Worm (Caenorhabditis elegans) whole organism, L4 larva: ENCODE data around the gene cpsf-1.

Experiments used
- F10B5.3 ChIP-seq: sonication (generic microtip); optimal IDR thresholded peaks from 2 replicates; lab custom pipeline; 2016; ENCODE audit warnings: mild to moderate bottlenecking, missing genetic modification characterization, missing compliant biosample characterization
- F37D6.2 ChIP-seq: sonication (generic microtip); optimal IDR thresholded peaks from 2 replicates; lab custom pipeline; 2016; ENCODE audit warnings: mild to moderate bottlenecking, missing genetic modification characterization, missing compliant biosample characterization
- R02D3.7 ChIP-seq: fragments of 150-350 bp; sonication (generic microtip); optimal IDR thresholded peaks from 3 replicates; lab custom pipeline; 2014; ENCODE audit warnings: missing biosample characterization, missing genetic modification characterization
- T26A8.4 ChIP-seq: fragments of 200-800 bp; sonication (Bioruptor generic); IDR thresholded peaks from 2 replicates; pipeline ENCODE4 v1.3.6; 2022; ENCODE audit warnings: missing genetic modification characterization, missing compliant biosample characterization
- Y105C5A.15 ChIP-seq: fragments of 200-800 bp; sonication (Bioruptor generic); IDR thresholded peaks from 2 replicates; pipeline ENCODE4 v1.3.6; 2022; ENCODE audit warnings: missing genetic modification characterization, missing compliant biosample characterization
- ZK337.2 ChIP-seq: fragments of 200-800 bp; sonication (Bioruptor generic); IDR thresholded peaks from 2 replicates; pipeline ENCODE4 v1.3.6; 2022; ENCODE audit warnings: missing genetic modification reagents, missing genetic modification characterization, missing compliant biosample characterization
- aha-1 ChIP-seq: fragments of 150-350 bp; peaks from one replicate; lab custom pipeline; 2014; ENCODE audit warnings: missing biosample characterization, missing genetic modification characterization
- attf-4 ChIP-seq: sonication (generic microtip); optimal IDR thresholded peaks from 3 replicates; lab custom pipeline; 2017; ENCODE audit warnings: missing biosample characterization, missing genetic modification characterization
- ceh-20 ChIP-seq: fragments of 200-800 bp; sonication (Bioruptor generic); IDR thresholded peaks from 2 replicates; pipeline ENCODE4 v1.3.6; 2022; ENCODE audit warnings: missing genetic modification reagents, missing genetic modification characterization, missing compliant biosample characterization
- ceh-28 ChIP-seq: fragments of 150-350 bp; optimal IDR thresholded peaks from 2 replicates; lab custom pipeline; 2014; ENCODE audit warnings: missing biosample characterization, missing genetic modification reagents, missing genetic modification characterization
- ceh-62 ChIP-seq: sonication (generic microtip); optimal IDR thresholded peaks from 2 replicates; lab custom pipeline; 2017; ENCODE audit warnings: missing biosample characterization, missing genetic modification characterization
- ctbp-1 ChIP-seq: fragments of 200-800 bp; sonication (Bioruptor generic); IDR thresholded peaks from 2 replicates; pipeline ENCODE4 v1.3.6; 2022; ENCODE audit warnings: missing genetic modification reagents, missing genetic modification characterization, missing compliant biosample characterization
- daf-12 ChIP-seq: fragments of 150-350 bp; optimal IDR thresholded peaks from 2 replicates; lab custom pipeline; 2014; ENCODE audit warnings: missing biosample characterization, missing genetic modification reagents, missing genetic modification characterization
- daf-16 ChIP-seq, 3 experiments: sonication (generic microtip); optimal IDR thresholded peaks; 2 replicates each; lab custom pipeline; 2016 to 2017; ENCODE audit warnings: missing genetic modification characterization in 3 of 3, missing genetic modification reagents in 3 of 3, mild to moderate bottlenecking in 2 of 3, missing compliant biosample characterization in 2 of 3, missing biosample characterization in 1 of 3, moderate library complexity in 1 of 3
- daf-19 ChIP-seq: fragments of 200-800 bp; sonication (Bioruptor generic); conservative IDR thresholded peaks from 2 replicates; pipeline ENCODE4 v1.3.6; 2022; ENCODE audit warnings: missing genetic modification characterization, missing compliant biosample characterization
- dmd-9 ChIP-seq: fragments of 200-800 bp; sonication (Bioruptor generic); IDR thresholded peaks from 2 replicates; pipeline ENCODE4 v1.3.6; 2022; ENCODE audit warnings: missing genetic modification reagents, missing genetic modification characterization, missing compliant biosample characterization
- dpl-1 ChIP-seq: fragments of 150-350 bp; optimal IDR thresholded peaks from 2 replicates; lab custom pipeline; 2014; ENCODE audit warnings: missing biosample characterization, missing genetic modification reagents, missing genetic modification characterization
- dve-1 ChIP-seq: sonication (generic microtip); optimal IDR thresholded peaks from 2 replicates; lab custom pipeline; 2017; ENCODE audit warnings: antibody characterized with exemption, mild to moderate bottlenecking, missing genetic modification characterization, missing compliant biosample characterization; ENCODE audit not compliant: insufficient read depth
- egl-27 ChIP-seq: sonication (generic microtip); optimal IDR thresholded peaks from 3 replicates; lab custom pipeline; 2017; ENCODE audit warnings: missing biosample characterization, missing genetic modification reagents, missing genetic modification characterization
- fkh-10 ChIP-seq: fragments of 150-350 bp; optimal IDR thresholded peaks from 2 replicates; lab custom pipeline; 2014; ENCODE audit warnings: missing biosample characterization, missing genetic modification reagents, missing genetic modification characterization
- hif-1 ChIP-seq, 2 experiments: sonication (generic microtip); optimal IDR thresholded peaks; 2 replicates each; lab custom pipeline; 2016 to 2017; ENCODE audit warnings: missing compliant biosample characterization in 2 of 2, missing genetic modification characterization in 2 of 2, missing genetic modification reagents in 2 of 2, missing genotype in 2 of 2, mild to moderate bottlenecking in 1 of 2
- hlh-11 ChIP-seq: fragments of 200-800 bp; sonication (Bioruptor generic); optimal IDR thresholded peaks from 2 replicates; lab custom pipeline; 2018; ENCODE audit warnings: mild to moderate bottlenecking, missing genetic modification characterization, missing compliant biosample characterization
- hlh-30 ChIP-seq: sonication (generic microtip); optimal IDR thresholded peaks from 2 replicates; lab custom pipeline; 2017; ENCODE audit warnings: antibody characterized with exemption, mild to moderate bottlenecking, missing genetic modification characterization, missing compliant biosample characterization; ENCODE audit not compliant: insufficient read depth
- hmg-1.1 ChIP-seq: fragments of 200-800 bp; sonication (Bioruptor generic); IDR thresholded peaks from 2 replicates; pipeline ENCODE4 v1.3.6; 2022; ENCODE audit warnings: missing genetic modification reagents, missing genetic modification characterization, missing compliant biosample characterization
- lin-13 ChIP-seq: fragments of 150-350 bp; optimal IDR thresholded peaks from 2 replicates; lab custom pipeline; 2014; ENCODE audit warnings: missing biosample characterization, missing genetic modification reagents, missing genetic modification characterization
- lin-15B ChIP-seq: fragments of 150-350 bp; sonication (generic microtip); optimal IDR thresholded peaks from 3 replicates; lab custom pipeline; 2014; ENCODE audit warnings: missing biosample characterization, missing genetic modification characterization
- lin-38 ChIP-seq: fragments of 200-800 bp; sonication (Bioruptor generic); IDR thresholded peaks from 2 replicates; pipeline ENCODE4 v1.3.6; 2022; ENCODE audit warnings: missing genetic modification reagents, missing genetic modification characterization, missing compliant biosample characterization
- lsy-2 ChIP-seq, 2 experiments: fragments of 150-350 bp in 1 of 2; sonication (generic microtip) in 1 of 2; optimal IDR thresholded peaks; 2 replicates each; lab custom pipeline; 2014 to 2017; ENCODE audit warnings: missing biosample characterization in 2 of 2, missing genetic modification characterization in 2 of 2
- madf-9 ChIP-seq: fragments of 200-800 bp; sonication (Bioruptor generic); conservative IDR thresholded peaks from 2 replicates; pipeline ENCODE4 v1.3.6; 2022; ENCODE audit warnings: missing genetic modification reagents, missing genetic modification characterization, missing compliant biosample characterization
- mes-2 ChIP-seq: sonication (generic microtip); optimal IDR thresholded peaks from 2 replicates; lab custom pipeline; 2016; ENCODE audit warnings: missing genotype, mild to moderate bottlenecking, missing genetic modification characterization, missing compliant biosample characterization; ENCODE audit not compliant: poor library complexity, severe bottlenecking
- nhr-28 ChIP-seq: fragments of 150-350 bp; optimal IDR thresholded peaks from 2 replicates; lab custom pipeline; 2014; ENCODE audit warnings: missing biosample characterization, missing genetic modification characterization
- nhr-41 ChIP-seq: fragments of 200-800 bp; sonication (Bioruptor generic); IDR thresholded peaks from 2 replicates; pipeline ENCODE4 v1.3.6; 2022; ENCODE audit warnings: missing genetic modification reagents, missing genetic modification characterization, missing compliant biosample characterization
- nhr-48 ChIP-seq: sonication (generic microtip); optimal IDR thresholded peaks from 2 replicates; lab custom pipeline; 2016; ENCODE audit warnings: mild to moderate bottlenecking, missing genetic modification characterization, missing compliant biosample characterization
- nhr-77 ChIP-seq: fragments of 150-350 bp; optimal IDR thresholded peaks from 2 replicates; lab custom pipeline; 2014; ENCODE audit warnings: missing biosample characterization, missing genetic modification characterization
- saeg-2 ChIP-seq: fragments of 200-800 bp; sonication (Bioruptor generic); IDR thresholded peaks from 2 replicates; pipeline ENCODE4 v1.3.6; 2022; ENCODE audit warnings: missing genetic modification reagents, missing genetic modification characterization, missing compliant biosample characterization
- sdz-12 ChIP-seq: fragments of 200-800 bp; sonication (Bioruptor generic); optimal IDR thresholded peaks from 2 replicates; lab custom pipeline; 2018; ENCODE audit warnings: mild to moderate bottlenecking, missing genetic modification characterization, missing compliant biosample characterization
- set-16 ChIP-seq: fragments of 200-800 bp; sonication (Bioruptor generic); IDR thresholded peaks from 2 replicates; pipeline ENCODE4 v1.3.6; 2022; ENCODE audit warnings: missing genetic modification reagents, missing genetic modification characterization, missing compliant biosample characterization
- spr-1 ChIP-seq: sonication (generic microtip); optimal IDR thresholded peaks from 2 replicates; lab custom pipeline; 2016; ENCODE audit warnings: mild to moderate bottlenecking, missing genetic modification characterization, missing compliant biosample characterization
- spr-3 ChIP-seq: fragments of 200-800 bp; sonication (Bioruptor generic); optimal IDR thresholded peaks from 2 replicates; lab custom pipeline; 2018; ENCODE audit warnings: mild to moderate bottlenecking, missing genetic modification characterization, missing compliant biosample characterization
- tra-1 ChIP-seq: fragments of 200-800 bp; sonication (Bioruptor generic); IDR thresholded peaks from 2 replicates; pipeline ENCODE4 v1.3.6; 2022; ENCODE audit warnings: missing genetic modification reagents, missing genetic modification characterization, missing compliant biosample characterization
- unc-130 ChIP-seq: sonication (generic microtip); optimal IDR thresholded peaks from 2 replicates; lab custom pipeline; 2016; ENCODE audit warnings: missing genetic modification reagents, missing genetic modification characterization, missing compliant biosample characterization
- unc-62 ChIP-seq, 3 experiments: fragments of 150-350 bp in 1 of 3; sonication (generic microtip); optimal IDR thresholded peaks in 2 of 3; peaks in 1 of 3; 1 replicate in 1 of 3; 2 replicates in 2 of 3; lab custom pipeline; 2014 to 2017; ENCODE audit warnings: missing biosample characterization in 3 of 3, missing genetic modification characterization in 3 of 3, missing genetic modification reagents in 3 of 3, missing genotype in 1 of 3
- zag-1 ChIP-seq: fragments of 150-350 bp; optimal IDR thresholded peaks from 2 replicates; lab custom pipeline; 2014; ENCODE audit warnings: missing biosample characterization, missing genetic modification characterization

Gene cpsf-1

DNA sequence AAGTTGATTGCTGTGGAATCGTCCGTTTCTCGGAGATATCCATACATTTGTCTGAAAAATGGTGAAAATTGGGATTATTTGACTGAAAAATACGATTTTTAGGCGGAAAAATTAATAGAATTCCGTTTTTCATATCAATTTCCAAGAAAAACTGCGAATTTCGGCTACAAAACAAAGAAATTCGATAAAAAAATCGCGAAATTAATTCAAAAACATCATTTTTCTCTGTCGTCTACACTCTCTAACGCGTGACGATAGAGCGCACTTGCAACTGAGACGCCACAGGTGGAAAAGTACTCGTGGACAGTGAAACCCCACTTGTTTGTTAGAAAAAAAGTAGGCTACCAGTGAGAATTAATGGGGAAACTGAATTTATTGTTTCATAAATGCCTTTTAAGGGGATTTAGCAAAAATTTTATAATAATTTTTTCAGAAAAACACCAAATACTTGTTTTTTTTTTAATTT lies at the start of gene cpsf-1 (continued):
- TF ChIP-seq ZK337.2 (peak; percentile 64), ceh-62 (tag; lab: Kevin White, UChicago) (no peak), ceh-28 (tag; lab: Kevin White, UChicago) (no peak), sdz-12 (no peak), nhr-41 (GFP tag; lab: Robert Waterston, UW) (no peak), dpl-1 (GFP tag; lab: Kevin White, UChicago) (peak; percentile 74), lin-13 (GFP tag; lab: Kevin White, UChicago) (peak; percentile 85), egl-27 (tag; lab: Kevin White, UChicago) (no peak), set-16 (GFP tag; lab: Robert Waterston, UW) (no peak), hlh-30 (tag; lab: Kevin White, UChicago) (peak; percentile 68), nhr-48 (tag; lab: Kevin White, UChicago) (no peak), hmg-1.1 (peak; percentile 70), hlh-11 (tag; lab: Kevin White, UChicago) (no peak), lsy-2 (tag; optimal IDR thresholded peaks at IDR 0.05; lab: Kevin White, UChicago) (peak; percentile 51 to 90), F10B5.3 (no peak), ctbp-1 (GFP tag; lab: Robert Waterston, UW) (no peak), tra-1 (GFP tag; lab: Robert Waterston, UW) (no peak), madf-9 (GFP tag; lab: Robert Waterston, UW) (no peak), attf-4 (no peak), daf-19 (GFP tag; lab: Robert Waterston, UW) (no peak), nhr-28 (peak; percentile 86), T26A8.4 (no peak), unc-62 (GFP tag; optimal IDR thresholded peaks at IDR 0.05 in 1 of 2; lab: Kevin White, UChicago) (peak in 1 of 2 experiments; percentile 66), unc-62 (tag; optimal IDR thresholded peaks at IDR 0.05; lab: Kevin White, UChicago) (no peak), ceh-20 (0 out of 2 replicates have a peak, but pooled peaks have one; percentile 11), spr-3 (GFP tag; lab: Kevin White, UChicago) (no peak), dmd-9 (no peak), lin-15B (tag; lab: Kevin White, UChicago) (peak; percentile 78), dve-1 (tag; lab: Kevin White, UChicago) (no peak), hif-1 (tag; optimal IDR thresholded peaks at IDR 0.05; lab: Kevin White, UChicago) (no peak), spr-1 (tag; lab: Kevin White, UChicago) (no peak), R02D3.7 (tag; lab: Kevin White, UChicago) (no peak), zag-1 (tag; lab: Kevin White, UChicago) (no peak), Y105C5A.15 (GFP tag; lab: Robert Waterston, UW) (no peak), lin-38 (GFP tag; lab: Robert Waterston, UW) (peak; percentile 98), mes-2 (tag; lab: Kevin White, UChicago) (peak; percentile 98), fkh-10 (peak; percentile 41), daf-12 (tag; lab: Kevin White, UChicago) (no peak), saeg-2 (GFP tag; lab: Robert Waterston, UW) (no peak), nhr-77 (tag; lab: Kevin White, UChicago) (peak; percentile 91), F37D6.2 (tag; lab: Kevin White, UChicago) (no peak), aha-1 (tag; lab: Kevin White, UChicago) (peak; percentile 90)
- TF ChIP-seq, all 104 proteins: peak for 27

DNA sequence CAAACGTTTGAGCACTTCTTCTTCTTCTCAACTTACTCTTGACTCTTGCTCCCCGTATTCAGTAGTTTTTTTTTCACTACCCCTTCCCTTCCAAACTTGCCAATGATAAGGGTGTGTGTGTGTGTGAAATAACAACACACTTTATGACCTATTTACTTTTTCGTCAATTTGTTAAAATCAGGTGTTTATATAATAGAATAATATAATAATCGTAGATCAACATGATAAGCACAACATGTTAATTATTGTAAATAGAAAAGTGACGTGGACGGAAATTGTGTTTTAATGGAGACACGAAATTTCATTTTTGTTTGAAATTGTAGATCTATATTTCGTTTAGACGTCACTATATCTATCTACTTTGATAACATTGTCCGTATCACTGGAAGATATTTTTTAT lies 47.5 kb upstream of the cpsf-1 start:
- TF ChIP-seq daf-16 (GFP tag; optimal IDR thresholded peaks at IDR 0.05; lab: Kevin White, UChicago) (no peak), daf-16 (tag; optimal IDR thresholded peaks at IDR 0.05; lab: Kevin White, UChicago) (peak; percentile 94), unc-130 (GFP tag; lab: Kevin White, UChicago) (no peak)
